Worm (Caenorhabditis elegans): ENCODE results near the gene Y54G2A.11.
"Not testable (repeated sequence)": the region's sequence is repeated elsewhere in the genome, so short reads cannot be mapped to it uniquely, and the experiment has no call there.

ce11 chrIV:2740035-2740434 lies 31.6 kb downstream of the Y54G2A.11 start:
- TF ChIP-seq lin-11 (tag; optimal IDR thresholded peaks at IDR 0.05); ahr-1 (tag; optimal IDR thresholded peaks at IDR 0.05); pqm-1 (tag; optimal IDR thresholded peaks at IDR 0.05); unc-55 (GFP tag; optimal IDR thresholded peaks at IDR 0.05); ama-1 (optimal IDR thresholded peaks at IDR 0.05); unc-86 (tag; optimal IDR thresholded peaks at IDR 0.05); tbx-2 (tag; optimal IDR thresholded peaks at IDR 0.05); rnt-1 (tag; optimal IDR thresholded peaks at IDR 0.05); pha-2 (tag; optimal IDR thresholded peaks at IDR 0.05); ttx-3 (tag; optimal IDR thresholded peaks at IDR 0.05); hlh-8 (tag; optimal IDR thresholded peaks at IDR 0.05); odd-2 (tag; optimal IDR thresholded peaks at IDR 0.05); K09A11.1 (tag; optimal IDR thresholded peaks at IDR 0.05; ENCODE audit: insufficient read depth): not testable (repeated sequence)
